Worm (Caenorhabditis elegans): ENCODE measurements around the gene ten-1.

The ten-1 gene

DNA sequence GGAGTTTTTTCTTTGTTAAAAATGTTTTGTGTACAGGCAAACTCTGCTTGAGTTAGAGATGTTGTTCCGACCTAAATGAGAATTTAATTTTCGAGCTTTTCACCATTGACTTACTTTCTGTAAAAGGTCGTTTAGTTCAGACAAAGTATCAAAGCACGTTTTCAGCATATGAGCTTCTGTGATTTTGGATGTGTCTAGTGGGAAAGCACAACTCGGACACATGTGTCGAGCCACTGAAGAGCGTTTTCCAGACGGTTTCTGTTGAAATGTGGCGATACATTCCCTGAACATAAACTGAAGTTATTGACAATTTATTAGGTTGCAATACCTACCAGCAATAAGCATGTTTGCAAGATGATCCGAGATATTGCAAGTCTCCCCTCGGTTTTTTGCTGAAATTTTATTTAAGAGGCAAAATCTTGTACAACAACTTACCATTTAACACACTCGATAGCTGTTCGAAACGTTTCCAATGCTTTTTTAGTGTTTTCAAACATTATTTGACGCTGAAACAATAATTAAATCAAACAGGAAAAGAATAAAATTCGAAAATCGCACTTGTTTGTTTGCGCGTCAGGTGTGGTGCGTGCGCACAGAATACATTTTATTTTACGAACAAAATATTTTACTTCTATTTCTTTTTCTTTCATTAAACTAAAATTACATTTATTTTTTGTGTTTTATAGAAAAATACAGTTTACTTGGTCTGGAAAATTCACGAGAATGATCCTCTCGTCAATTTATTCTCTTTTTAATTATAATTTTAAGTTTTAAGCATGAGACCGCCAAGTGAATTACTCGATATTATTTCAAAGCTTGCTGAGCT, 68.5 kb downstream of the ten-1 start, which contains the start of the genes brd-1 and K04C2.2:
brd-1 (minus strand) TSS at position 506 of the 826 bp plus-strand sequence.
K04C2.2 (plus strand) TSS at position 776 of the 826 bp plus-strand sequence.
- TF ChIP-seq nhr-20 (tag; optimal IDR thresholded peaks at IDR 0.05) (peak; percentile 11), F16B12.6 (tag; optimal IDR thresholded peaks at IDR 0.05) (peak; percentile 79), snu-23 (GFP tag; optimal IDR thresholded peaks at IDR 0.05) (peak; percentile 41), nhr-12 (tag; optimal IDR thresholded peaks at IDR 0.05) (no peak), C34B4.2 (tag; optimal IDR thresholded peaks at IDR 0.05) (no peak), tlp-1 (tag; optimal IDR thresholded peaks at IDR 0.05) (no peak), ztf-4 (tag; optimal IDR thresholded peaks at IDR 0.05) (no peak), zag-1 (tag; optimal IDR thresholded peaks at IDR 0.05) (no peak), blmp-1 (tag; optimal IDR thresholded peaks at IDR 0.05) (peak; percentile 42), nhr-71 (tag; optimal IDR thresholded peaks at IDR 0.05) (peak; percentile 24), skn-1 (tag; optimal IDR thresholded peaks at IDR 0.05) (peak; percentile 27), efl-1 (optimal IDR thresholded peaks at IDR 0.05) (peak in 1 of 2 experiments; percentile 74), efl-1 (GFP tag; optimal IDR thresholded peaks at IDR 0.05 in 1 of 2) (peak; percentile 80 to 97), ceh-90 (tag; optimal IDR thresholded peaks at IDR 0.05) (no peak), mep-1 (tag; optimal IDR thresholded peaks at IDR 0.05) (peak; percentile 52), lsy-2 (tag; optimal IDR thresholded peaks at IDR 0.05) (peak in 1 of 2 experiments; percentile 63), nhr-47 (tag; optimal IDR thresholded peaks at IDR 0.05) (peak; percentile 8), unc-130 (tag; optimal IDR thresholded peaks at IDR 0.05) (peak; percentile 1), lin-35 (GFP tag; optimal IDR thresholded peaks at IDR 0.05) (peak; percentile 57 to 87), swsn-7 (tag; optimal IDR thresholded peaks at IDR 0.05) (peak; percentile 6), dpl-1 (GFP tag; optimal IDR thresholded peaks at IDR 0.05) (peak; percentile 53 to 83 (median 76))

DNA sequence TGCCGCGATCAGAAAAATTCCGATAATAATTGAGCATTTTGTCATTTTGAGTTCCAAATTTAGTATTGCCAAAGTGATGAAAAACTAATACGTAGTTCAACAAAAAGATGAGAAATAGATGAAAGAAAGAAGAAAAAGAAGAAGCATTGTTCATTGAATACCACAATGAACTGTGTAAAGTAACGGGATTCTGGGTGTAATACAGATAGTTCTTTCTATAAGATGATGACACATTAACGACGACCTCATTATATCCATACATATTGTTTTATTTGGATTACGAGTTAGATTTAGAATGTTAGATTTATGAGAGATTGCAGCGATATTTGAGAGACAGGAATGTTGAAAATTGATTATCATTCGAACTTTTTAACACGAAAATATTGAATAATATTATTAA, 70.8 kb downstream of the ten-1 start, which contains the start of gene K04C2.5:
K04C2.5 (minus strand) TSS at position 101 of the 400 bp plus-strand sequence.
- TF ChIP-seq vab-15 (tag; optimal IDR thresholded peaks at IDR 0.05) (no peak), unc-130 (tag; optimal IDR thresholded peaks at IDR 0.05) (no peak), zag-1 (tag; optimal IDR thresholded peaks at IDR 0.05) (no peak), aha-1 (tag; optimal IDR thresholded peaks at IDR 0.05) (no peak), snu-23 (GFP tag; optimal IDR thresholded peaks at IDR 0.05) (no peak), xbp-1 (tag; optimal IDR thresholded peaks at IDR 0.05) (no peak), elt-3 (tag; optimal IDR thresholded peaks at IDR 0.05) (no peak), ceh-90 (tag; optimal IDR thresholded peaks at IDR 0.05) (no peak)

DNA sequence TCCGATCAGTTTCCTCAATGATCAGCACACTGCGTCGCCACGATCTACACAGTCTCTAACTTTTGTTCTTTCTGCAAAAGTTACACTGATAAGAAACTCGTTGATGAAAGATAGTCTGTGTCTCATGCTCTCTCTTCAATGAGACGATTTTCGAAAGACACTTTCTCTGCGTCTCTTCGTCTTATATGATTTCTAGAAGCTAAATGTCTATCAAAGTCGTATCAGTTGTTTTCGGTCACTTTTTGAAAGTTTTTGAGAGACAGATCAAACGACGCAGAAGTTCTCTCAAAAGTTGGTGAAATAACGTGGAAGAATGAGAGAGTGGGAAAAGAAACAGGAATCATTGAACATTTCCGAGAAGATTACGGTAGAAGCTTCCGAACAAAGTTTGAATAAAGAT, 74.4 kb downstream of the ten-1 start:
- TF ChIP-seq fkh-8 (tag; optimal IDR thresholded peaks at IDR 0.05) (no peak), lin-13 (GFP tag; optimal IDR thresholded peaks at IDR 0.05) (peak; percentile 18), rnt-1 (tag; optimal IDR thresholded peaks at IDR 0.05) (peak; percentile 81), grh-1 (GFP tag; IDR thresholded peaks at IDR 0.05) (peak; percentile 44; the same call in 1 of the 2 replicates), mdl-1 (tag; optimal IDR thresholded peaks at IDR 0.05) (peak in 1 of 2 experiments; percentile 49), irx-1 (tag; optimal IDR thresholded peaks at IDR 0.05) (no peak), blmp-1 (tag; optimal IDR thresholded peaks at IDR 0.05) (peak; percentile 60), tbx-2 (tag; optimal IDR thresholded peaks at IDR 0.05) (peak; percentile 77), aly-2 (tag; optimal IDR thresholded peaks at IDR 0.05) (peak; percentile 70), C16A3.4 (tag; optimal IDR thresholded peaks at IDR 0.05) (no peak), nhr-71 (tag; optimal IDR thresholded peaks at IDR 0.05) (peak; percentile 93), hpl-2 (GFP tag; optimal IDR thresholded peaks at IDR 0.05) (peak; percentile 28), egl-27 (tag; optimal IDR thresholded peaks at IDR 0.05) (no peak), nhr-12 (tag; optimal IDR thresholded peaks at IDR 0.05) (no peak), jun-1 (tag; optimal IDR thresholded peaks at IDR 0.05) (no peak), egl-13 (tag; optimal IDR thresholded peaks at IDR 0.05) (no peak), ceh-63 (GFP tag; optimal IDR thresholded peaks at IDR 0.05) (no peak), C04F5.9 (tag; optimal IDR thresholded peaks at IDR 0.05) (no peak), skn-1 (tag; optimal IDR thresholded peaks at IDR 0.05) (peak; percentile 29), lin-15B (tag; optimal IDR thresholded peaks at IDR 0.05) (no peak), ceh-8 (GFP tag; optimal IDR thresholded peaks at IDR 0.05) (no peak), elt-2 (tag; optimal IDR thresholded peaks at IDR 0.05) (peak; percentile 69), pag-3 (tag; optimal IDR thresholded peaks at IDR 0.05; ENCODE audit: borderline replicate concordance, insufficient read depth) (no peak), nhr-84 (tag; optimal IDR thresholded peaks at IDR 0.05) (no peak), ama-1 (optimal IDR thresholded peaks at IDR 0.05) (no peak), unc-130 (tag; optimal IDR thresholded peaks at IDR 0.05) (no peak), nhr-19 (GFP tag; conservative IDR thresholded peaks at IDR 0.05) (peak; percentile 85), zag-1 (tag; optimal IDR thresholded peaks at IDR 0.05) (no peak), swsn-7 (tag; optimal IDR thresholded peaks at IDR 0.05) (peak; percentile 50)

Measured in whole organism, L1 larva.